Worm (Caenorhabditis elegans) whole organism, L4 larva: Measurements from ENCODE around the gene rom-2.

Source experiments
- F44E2.7 ChIP-seq: fragments of 200-800 bp; sonication (Bioruptor generic); IDR thresholded peaks from 2 replicates; pipeline ENCODE4 v2.1.2; 2022; ENCODE audit warnings: missing genetic modification characterization, missing compliant biosample characterization
- T20F7.1 ChIP-seq: fragments of 200-800 bp; sonication (Bioruptor generic); optimal IDR thresholded peaks from 2 replicates; lab custom pipeline; 2018; ENCODE audit warnings: mild to moderate bottlenecking, missing genetic modification characterization, missing compliant biosample characterization
- Y105C5A.15 ChIP-seq: fragments of 200-800 bp; sonication (Bioruptor generic); IDR thresholded peaks from 2 replicates; pipeline ENCODE4 v1.3.6; 2022; ENCODE audit warnings: missing genetic modification characterization, missing compliant biosample characterization
- Y48G9A.11 ChIP-seq: fragments of 200-800 bp; sonication (Bioruptor generic); IDR thresholded peaks from 2 replicates; pipeline ENCODE4 v1.3.6; 2022; ENCODE audit warnings: missing genetic modification reagents, missing genetic modification characterization, missing compliant biosample characterization
- Y75B8A.6 ChIP-seq: fragments of 200-800 bp; sonication (Bioruptor generic); IDR thresholded peaks from 2 replicates; pipeline ENCODE4 v1.3.6; 2022; ENCODE audit warnings: missing genetic modification reagents, missing genetic modification characterization, missing compliant biosample characterization
- aha-1 ChIP-seq: fragments of 150-350 bp; peaks from one replicate; lab custom pipeline; 2014; ENCODE audit warnings: missing biosample characterization, missing genetic modification characterization
- attf-4 ChIP-seq: sonication (generic microtip); optimal IDR thresholded peaks from 3 replicates; lab custom pipeline; 2017; ENCODE audit warnings: missing biosample characterization, missing genetic modification characterization
- ceh-44 ChIP-seq: fragments of 200-800 bp; sonication (Bioruptor generic); IDR thresholded peaks from 2 replicates; pipeline ENCODE4 v1.3.6; 2022; ENCODE audit warnings: missing genetic modification reagents, missing genetic modification characterization, missing compliant biosample characterization
- daf-16 ChIP-seq, 3 experiments: sonication (generic microtip); optimal IDR thresholded peaks; 2 replicates each; lab custom pipeline; 2016 to 2017; ENCODE audit warnings: missing genetic modification characterization in 3 of 3, missing genetic modification reagents in 3 of 3, mild to moderate bottlenecking in 2 of 3, missing compliant biosample characterization in 2 of 3, missing biosample characterization in 1 of 3, moderate library complexity in 1 of 3
- daf-8 ChIP-seq: fragments of 200-800 bp; sonication (Bioruptor generic); IDR thresholded peaks from 2 replicates; pipeline ENCODE4 v1.3.6; 2022; ENCODE audit warnings: missing genetic modification characterization, missing compliant biosample characterization
- dmd-6 ChIP-seq: fragments of 200-800 bp; sonication (Bioruptor generic); IDR thresholded peaks from 2 replicates; pipeline ENCODE4 v1.3.6; 2022; ENCODE audit warnings: missing genetic modification reagents, missing genetic modification characterization, missing compliant biosample characterization
- duxl-1 ChIP-seq: sonication (generic microtip); optimal IDR thresholded peaks from 2 replicates; lab custom pipeline; 2016; ENCODE audit warnings: mild to moderate bottlenecking, missing genetic modification characterization, moderate library complexity, missing compliant biosample characterization; ENCODE audit not compliant: poor library complexity
- dve-1 ChIP-seq: sonication (generic microtip); optimal IDR thresholded peaks from 2 replicates; lab custom pipeline; 2017; ENCODE audit warnings: antibody characterized with exemption, mild to moderate bottlenecking, missing genetic modification characterization, missing compliant biosample characterization; ENCODE audit not compliant: insufficient read depth
- hif-1 ChIP-seq, 2 experiments: sonication (generic microtip); optimal IDR thresholded peaks; 2 replicates each; lab custom pipeline; 2016 to 2017; ENCODE audit warnings: missing compliant biosample characterization in 2 of 2, missing genetic modification characterization in 2 of 2, missing genetic modification reagents in 2 of 2, missing genotype in 2 of 2, mild to moderate bottlenecking in 1 of 2
- hlh-11 ChIP-seq: fragments of 200-800 bp; sonication (Bioruptor generic); optimal IDR thresholded peaks from 2 replicates; lab custom pipeline; 2018; ENCODE audit warnings: mild to moderate bottlenecking, missing genetic modification characterization, missing compliant biosample characterization
- hmg-1.1 ChIP-seq: fragments of 200-800 bp; sonication (Bioruptor generic); IDR thresholded peaks from 2 replicates; pipeline ENCODE4 v1.3.6; 2022; ENCODE audit warnings: missing genetic modification reagents, missing genetic modification characterization, missing compliant biosample characterization
- lim-7 ChIP-seq: fragments of 200-800 bp; sonication (Bioruptor generic); IDR thresholded peaks from 2 replicates; pipeline ENCODE4 v1.3.6; 2022; ENCODE audit warnings: missing genetic modification characterization, missing compliant biosample characterization
- lin-1 ChIP-seq: fragments of 200-800 bp; sonication (Bioruptor generic); IDR thresholded peaks from 2 replicates; pipeline ENCODE4 v1.3.6; 2022; ENCODE audit warnings: missing genetic modification reagents, missing genetic modification characterization, missing compliant biosample characterization
- lin-13 ChIP-seq: fragments of 150-350 bp; optimal IDR thresholded peaks from 2 replicates; lab custom pipeline; 2014; ENCODE audit warnings: missing biosample characterization, missing genetic modification reagents, missing genetic modification characterization
- lin-39 ChIP-seq: fragments of 150-350 bp; optimal IDR thresholded peaks from 2 replicates; lab custom pipeline; 2014; ENCODE audit warnings: missing biosample characterization, missing genetic modification reagents, missing genetic modification characterization
- lir-3 ChIP-seq: sonication (generic microtip); optimal IDR thresholded peaks from 2 replicates; lab custom pipeline; 2016; ENCODE audit warnings: mild to moderate bottlenecking, missing genetic modification characterization, missing compliant biosample characterization
- mes-2 ChIP-seq: sonication (generic microtip); optimal IDR thresholded peaks from 2 replicates; lab custom pipeline; 2016; ENCODE audit warnings: missing genotype, mild to moderate bottlenecking, missing genetic modification characterization, missing compliant biosample characterization; ENCODE audit not compliant: poor library complexity, severe bottlenecking
- mxl-3 ChIP-seq: fragments of 200-800 bp; sonication (Bioruptor generic); optimal IDR thresholded peaks from 2 replicates; lab custom pipeline; 2018; ENCODE audit warnings: mild to moderate bottlenecking, missing genetic modification characterization, missing compliant biosample characterization
- nhr-102 ChIP-seq: sonication (generic microtip); optimal IDR thresholded peaks from 2 replicates; lab custom pipeline; 2016; ENCODE audit warnings: mild to moderate bottlenecking, missing genetic modification characterization, moderate library complexity, missing compliant biosample characterization
- nhr-28 ChIP-seq: fragments of 150-350 bp; optimal IDR thresholded peaks from 2 replicates; lab custom pipeline; 2014; ENCODE audit warnings: missing biosample characterization, missing genetic modification characterization
- nhr-48 ChIP-seq: sonication (generic microtip); optimal IDR thresholded peaks from 2 replicates; lab custom pipeline; 2016; ENCODE audit warnings: mild to moderate bottlenecking, missing genetic modification characterization, missing compliant biosample characterization
- nhr-6 ChIP-seq: fragments of 150-350 bp; optimal IDR thresholded peaks from 2 replicates; lab custom pipeline; 2014; ENCODE audit warnings: missing biosample characterization, missing genetic modification characterization
- nhr-76 ChIP-seq: fragments of 150-350 bp; optimal IDR thresholded peaks from 2 replicates; lab custom pipeline; 2014; ENCODE audit warnings: missing biosample characterization, missing genetic modification characterization
- nhr-77 ChIP-seq: fragments of 150-350 bp; optimal IDR thresholded peaks from 2 replicates; lab custom pipeline; 2014; ENCODE audit warnings: missing biosample characterization, missing genetic modification characterization
- pqm-1 ChIP-seq: sonication (generic microtip); optimal IDR thresholded peaks from 2 replicates; lab custom pipeline; 2017; ENCODE audit warnings: missing biosample characterization, missing genetic modification characterization
- rbr-2 ChIP-seq: sonication (generic microtip); optimal IDR thresholded peaks from 2 replicates; lab custom pipeline; 2016; ENCODE audit warnings: missing genotype, missing genetic modification characterization, missing compliant biosample characterization
- set-16 ChIP-seq: fragments of 200-800 bp; sonication (Bioruptor generic); IDR thresholded peaks from 2 replicates; pipeline ENCODE4 v1.3.6; 2022; ENCODE audit warnings: missing genetic modification reagents, missing genetic modification characterization, missing compliant biosample characterization
- spr-1 ChIP-seq: sonication (generic microtip); optimal IDR thresholded peaks from 2 replicates; lab custom pipeline; 2016; ENCODE audit warnings: mild to moderate bottlenecking, missing genetic modification characterization, missing compliant biosample characterization
- unc-130 ChIP-seq: sonication (generic microtip); optimal IDR thresholded peaks from 2 replicates; lab custom pipeline; 2016; ENCODE audit warnings: missing genetic modification reagents, missing genetic modification characterization, missing compliant biosample characterization
- unc-62 ChIP-seq, 3 experiments: fragments of 150-350 bp in 1 of 3; sonication (generic microtip); optimal IDR thresholded peaks in 2 of 3; peaks in 1 of 3; 1 replicate in 1 of 3; 2 replicates in 2 of 3; lab custom pipeline; 2014 to 2017; ENCODE audit warnings: missing biosample characterization in 3 of 3, missing genetic modification characterization in 3 of 3, missing genetic modification reagents in 3 of 3, missing genotype in 1 of 3
- zip-2 ChIP-seq: fragments of 150-350 bp; optimal IDR thresholded peaks from 2 replicates; lab custom pipeline; 2014; ENCODE audit warnings: missing biosample characterization, missing genetic modification characterization
- ztf-7 ChIP-seq: fragments of 150-350 bp; optimal IDR thresholded peaks from 2 replicates; lab custom pipeline; 2014; ENCODE audit warnings: missing biosample characterization, missing genetic modification characterization

rom-2 gene

DNA sequence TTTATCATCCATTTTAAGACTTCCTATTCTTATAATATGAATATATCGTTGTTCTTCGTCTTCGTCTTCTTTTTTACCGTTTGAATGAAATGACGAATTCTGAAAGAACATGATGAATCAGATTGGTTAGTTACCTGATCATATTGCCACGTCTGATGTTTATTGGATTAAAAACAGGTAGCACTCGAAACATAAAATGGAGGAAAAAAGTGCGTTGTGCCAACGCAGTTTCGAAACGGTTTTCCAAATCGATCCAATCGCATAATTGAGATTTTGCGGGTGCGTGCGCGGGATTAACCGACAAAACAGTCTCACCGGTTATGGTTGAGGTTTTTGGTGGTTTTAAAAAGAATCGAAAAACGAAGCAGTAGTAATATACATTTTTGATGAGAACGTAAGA is at the start of gene rom-2:
Gene rom-2 (minus strand): TSS at position 101 of the 400 bp plus-strand sequence.
- TF ChIP-seq lin-13 (GFP tag; lab: Kevin White, UChicago) (no peak), ceh-44 (GFP tag; lab: Robert Waterston, UW) (no peak), duxl-1 (tag; lab: Kevin White, UChicago) (no peak)

DNA sequence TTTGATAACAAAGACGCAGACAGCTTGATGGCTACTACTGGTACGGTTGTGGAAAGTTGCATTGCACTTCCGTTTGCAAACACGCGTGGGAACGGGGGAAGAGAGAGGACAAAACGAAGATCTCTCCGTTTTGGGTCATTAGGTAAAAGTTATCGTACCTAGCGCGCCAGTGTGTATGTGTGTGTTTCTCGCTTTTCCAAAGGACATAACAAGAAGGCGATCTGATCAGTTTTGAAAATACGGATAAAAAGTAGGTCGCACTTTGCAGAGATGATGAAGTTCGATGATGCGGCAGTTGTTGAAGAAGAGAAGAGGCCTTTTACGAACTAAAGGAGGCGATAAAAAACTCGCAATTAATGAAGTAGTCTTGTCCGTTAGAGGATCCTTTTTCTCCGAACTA is 49.6 kb upstream of the rom-2 start:
- TF ChIP-seq nhr-28: peak; percentile 4
- no peak for TF ChIP-seq nhr-76

DNA sequence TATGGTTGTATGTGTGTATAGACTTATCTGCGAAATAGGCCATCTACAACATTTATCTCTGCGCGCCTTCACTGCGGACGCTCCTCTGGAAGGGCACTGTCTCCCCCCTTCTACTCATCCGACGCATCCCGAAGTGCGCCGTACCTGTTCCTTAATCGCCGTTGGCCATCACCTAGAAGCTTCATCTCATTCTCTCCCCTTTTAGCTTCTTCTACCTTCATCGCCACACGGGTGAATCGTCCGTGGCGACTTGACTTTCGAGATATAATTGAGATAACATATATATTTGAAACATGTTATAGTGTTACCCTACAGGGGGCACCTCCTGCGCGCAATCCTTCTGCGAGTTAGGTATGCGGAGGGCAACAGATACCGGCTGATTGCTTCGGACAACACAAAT is 46.6 kb upstream of the rom-2 start:
- TF ChIP-seq hlh-11 (tag; lab: Kevin White, UChicago): no peak
- no peak for TF ChIP-seq nhr-6 (tag; lab: Kevin White, UChicago)
- TF ChIP-seq rbr-2 (tag; lab: Kevin White, UChicago): no peak
- no peak for TF ChIP-seq F44E2.7 (GFP tag; lab: Robert Waterston, UW)
- TF ChIP-seq nhr-48: peak; percentile 29

DNA sequence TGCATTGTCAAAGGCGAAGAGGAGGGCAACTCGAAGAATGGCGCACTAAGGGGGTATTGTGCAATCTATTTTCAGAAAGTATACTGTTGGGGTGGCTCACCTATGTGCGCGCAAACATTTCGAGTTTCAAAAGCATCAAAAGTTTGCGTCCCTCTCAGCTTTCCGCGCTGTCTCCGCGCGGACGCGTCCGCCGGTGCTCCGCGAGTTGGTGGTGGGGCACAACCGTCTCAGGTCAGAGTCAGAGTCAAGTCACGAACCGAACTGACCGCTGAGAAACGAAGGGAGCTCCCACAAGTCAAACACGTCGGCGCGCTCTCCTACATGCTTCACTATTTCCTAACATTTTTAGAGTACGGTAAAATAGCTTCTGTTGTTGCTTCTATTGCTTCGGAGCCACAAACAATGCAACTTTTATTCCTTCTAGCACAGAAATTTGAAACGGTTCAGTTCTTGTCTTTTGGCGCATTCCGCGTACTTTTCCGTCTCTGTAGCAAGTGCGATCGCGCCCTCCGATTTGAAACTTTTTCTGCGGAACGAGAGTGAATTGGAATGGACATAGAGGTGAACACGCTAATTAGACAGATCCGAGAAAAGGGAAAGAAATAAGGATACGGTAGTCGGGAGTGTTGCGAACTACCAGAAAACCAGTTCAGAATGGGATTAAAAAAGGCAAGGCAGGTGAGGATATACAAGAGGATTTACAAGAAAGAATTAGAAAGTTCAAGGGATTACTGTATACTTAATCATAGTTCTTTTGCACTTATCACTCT is 44.0 kb upstream of the rom-2 start:
- TF ChIP-seq zip-2 (tag; lab: Kevin White, UChicago) (no peak), daf-8 (GFP tag; lab: Robert Waterston, UW) (no peak), nhr-102 (tag; lab: Kevin White, UChicago) (no peak), set-16 (GFP tag; lab: Robert Waterston, UW) (peak; percentile 85), hif-1 (tag; optimal IDR thresholded peaks at IDR 0.05; lab: Kevin White, UChicago) (no peak), hmg-1.1 (GFP tag; lab: Robert Waterston, UW) (no peak), ztf-7 (tag; lab: Kevin White, UChicago) (no peak), lin-1 (GFP tag; lab: Robert Waterston, UW) (no peak), lin-39 (tag; lab: Kevin White, UChicago) (no peak), T20F7.1 (GFP tag; lab: Kevin White, UChicago) (no peak), Y75B8A.6 (GFP tag; lab: Robert Waterston, UW) (no peak), aha-1 (tag; lab: Kevin White, UChicago) (peak; percentile 13)

- TF ChIP-seq mxl-3 (GFP tag; lab: Kevin White, UChicago) (peak; percentile 72), lim-7 (GFP tag; lab: Robert Waterston, UW) (no peak), nhr-28 (peak; percentile 92), unc-62 (GFP tag; optimal IDR thresholded peaks at IDR 0.05 in 1 of 2; lab: Kevin White, UChicago) (peak in 1 of 2 experiments; percentile 82), unc-62 (tag; optimal IDR thresholded peaks at IDR 0.05; lab: Kevin White, UChicago) (no peak), attf-4 (no peak), Y105C5A.15 (GFP tag; lab: Robert Waterston, UW) (no peak), mes-2 (peak; percentile 10), ztf-7 (tag; lab: Kevin White, UChicago) (no peak), lir-3 (tag; lab: Kevin White, UChicago) (no peak), unc-130 (GFP tag; lab: Kevin White, UChicago) (no peak), dmd-6 (GFP tag; lab: Robert Waterston, UW) (peak; percentile 72), pqm-1 (peak; percentile 99), aha-1 (tag; lab: Kevin White, UChicago) (peak; percentile 72), nhr-48 (peak; percentile 50), dve-1 (tag; lab: Kevin White, UChicago) (peak; percentile 65), Y48G9A.11 (no peak), spr-1 (tag; lab: Kevin White, UChicago) (no peak), daf-16 (GFP tag; optimal IDR thresholded peaks at IDR 0.05; lab: Kevin White, UChicago) (no peak), daf-16 (tag; optimal IDR thresholded peaks at IDR 0.05; lab: Kevin White, UChicago) (peak; percentile 49), nhr-102 (tag; lab: Kevin White, UChicago) (peak; percentile 6), nhr-77 (peak; percentile 42)
Observed at ce11 chrIII:9638159-9638754, 42.8 kb upstream of the rom-2 start.
